Fruit fly (Drosophila melanogaster) whole organism: ENCODE results near the gene Kaz-m1.

Experiments
- CG8478 ChIP-seq: fragments of >200 bp; optimal IDR thresholded peaks from 2 replicates; lab custom pipeline; 2018; ENCODE audit warnings: inconsistent platforms
- EcR ChIP-seq, 2 experiments: fragments of >200 bp; optimal IDR thresholded peaks; 2 replicates each; lab custom pipeline; 2017; ENCODE audit warnings: missing biosample characterization in 2 of 2, missing genetic modification characterization in 2 of 2, missing genetic modification reagents in 2 of 2
- pan ChIP-seq: fragments of >200 bp; optimal IDR thresholded peaks from 2 replicates; lab custom pipeline; 2017
- psq ChIP-seq: fragments of >200 bp; optimal IDR thresholded peaks from 2 replicates; lab custom pipeline; 2017
- usp ChIP-seq: fragments of >200 bp; optimal IDR thresholded peaks from 2 replicates; lab custom pipeline; 2017; ENCODE audit warnings: missing biosample characterization, missing genetic modification characterization, mixed read lengths

DNA sequence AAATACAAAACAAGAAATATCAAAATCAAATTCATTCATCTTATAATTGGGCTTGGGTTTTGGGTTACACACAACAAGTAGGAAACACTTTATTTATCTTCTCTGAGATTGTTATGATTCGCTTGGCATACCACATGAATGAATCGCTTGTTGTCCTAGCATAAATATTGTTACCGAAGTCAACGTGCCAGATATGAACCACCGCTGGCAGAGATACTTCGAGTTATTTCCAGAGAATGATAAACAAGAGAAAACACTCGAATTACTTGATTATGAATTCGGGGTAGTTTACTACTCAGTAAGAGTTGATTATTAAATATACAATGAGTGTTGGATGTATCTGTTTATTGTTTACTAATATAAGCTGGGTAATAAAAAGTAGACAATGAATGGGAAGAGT lies 3.0 kb upstream of the Kaz-m1 start:
- TF ChIP-seq CG8478 (lab: Kevin White, UChicago) (no peak), pan (lab: Kevin White, UChicago) (no peak), EcR (GFP tag; optimal IDR thresholded peaks at IDR 0.05; lab: Kevin White, UChicago) (no peak), psq (lab: Kevin White, UChicago) (no peak), usp (no peak)
